Worm (Caenorhabditis elegans) whole organism, L4 larva: ENCODE measurements around the gene math-3.

Experiments used
- ama-1 ChIP-seq: fragments of 150-350 bp; optimal IDR thresholded peaks from 2 replicates; lab custom pipeline; 2014; ENCODE audit warnings: inconsistent platforms, mixed read lengths
- ceh-82 ChIP-seq: sonication (generic microtip); optimal IDR thresholded peaks from 2 replicates; lab custom pipeline; 2017; ENCODE audit warnings: missing biosample characterization, missing genetic modification characterization
- dmd-8 ChIP-seq: fragments of 200-800 bp; sonication (Bioruptor generic); IDR thresholded peaks from 2 replicates; pipeline ENCODE4 v1.3.6; 2022; ENCODE audit warnings: missing genetic modification characterization, missing compliant biosample characterization
- hlh-30 ChIP-seq: sonication (generic microtip); optimal IDR thresholded peaks from 2 replicates; lab custom pipeline; 2017; ENCODE audit warnings: antibody characterized with exemption, mild to moderate bottlenecking, missing genetic modification characterization, missing compliant biosample characterization; ENCODE audit not compliant: insufficient read depth
- mep-1 ChIP-seq: fragments of 150-350 bp; sonication (generic microtip); optimal IDR thresholded peaks from 3 replicates; lab custom pipeline; 2014; ENCODE audit warnings: missing biosample characterization, missing genetic modification characterization
- mxl-3 ChIP-seq: fragments of 200-800 bp; sonication (Bioruptor generic); optimal IDR thresholded peaks from 2 replicates; lab custom pipeline; 2018; ENCODE audit warnings: mild to moderate bottlenecking, missing genetic modification characterization, missing compliant biosample characterization
- nhr-11 ChIP-seq: fragments of 150-350 bp; optimal IDR thresholded peaks from 2 replicates; lab custom pipeline; 2014; ENCODE audit warnings: missing biosample characterization, missing genetic modification characterization
- pha-4 ChIP-seq, 2 experiments: fragments of 150-350 bp in 1 of 2; fragments of 200-800 bp in 1 of 2; sonication (Bioruptor generic) in 1 of 2; IDR thresholded peaks in 1 of 2; optimal IDR thresholded peaks in 1 of 2; 2 replicates each; pipeline versions ENCODE4 v1.3.6 to Lab custom; 2014 to 2022; ENCODE audit warnings: missing genetic modification characterization in 2 of 2, missing genetic modification reagents in 2 of 2, missing biosample characterization in 1 of 2, missing compliant biosample characterization in 1 of 2
- pqm-1 ChIP-seq: sonication (generic microtip); optimal IDR thresholded peaks from 2 replicates; lab custom pipeline; 2017; ENCODE audit warnings: missing biosample characterization, missing genetic modification characterization
- unc-130 ChIP-seq: sonication (generic microtip); optimal IDR thresholded peaks from 2 replicates; lab custom pipeline; 2016; ENCODE audit warnings: missing genetic modification reagents, missing genetic modification characterization, missing compliant biosample characterization
- unc-62 ChIP-seq, 3 experiments: fragments of 150-350 bp in 1 of 3; sonication (generic microtip); optimal IDR thresholded peaks in 2 of 3; peaks in 1 of 3; 1 replicate in 1 of 3; 2 replicates in 2 of 3; lab custom pipeline; 2014 to 2017; ENCODE audit warnings: missing biosample characterization in 3 of 3, missing genetic modification characterization in 3 of 3, missing genetic modification reagents in 3 of 3, missing genotype in 1 of 3

ce11 chrII:1788087-1788486, 16.2 kb downstream of the math-3 start, which contains the start of the genes C08F1.6 and fbxb-13:
- no peak for TF ChIP-seq pha-4 (GFP tag; IDR thresholded peaks at IDR 0.05; lab: Robert Waterston, UW)
- no peak for TF ChIP-seq pha-4 (tag; optimal IDR thresholded peaks at IDR 0.05; lab: Kevin White, UChicago)
- TF ChIP-seq dmd-8 (GFP tag; lab: Robert Waterston, UW) = no peak
- TF ChIP-seq unc-130 (GFP tag; lab: Kevin White, UChicago) = no peak
- no peak for TF ChIP-seq hlh-30
- TF ChIP-seq ama-1 (lab: Kevin White, UChicago) = no peak
- no peak for TF ChIP-seq nhr-11
- TF ChIP-seq mxl-3 (GFP tag; lab: Kevin White, UChicago) = no peak
- no peak for TF ChIP-seq pqm-1
- TF ChIP-seq unc-62 (GFP tag; optimal IDR thresholded peaks at IDR 0.05 in 1 of 2; lab: Kevin White, UChicago) = no peak
- no peak for TF ChIP-seq unc-62 (tag; optimal IDR thresholded peaks at IDR 0.05; lab: Kevin White, UChicago)
- TF ChIP-seq mep-1 (tag; lab: Kevin White, UChicago) = no peak
- TF ChIP-seq ceh-82 (tag; lab: Kevin White, UChicago) = no peak
